Worm (Caenorhabditis elegans) whole organism, L2 larva: ENCODE results near the gene F41E6.17.

Source experiments
- R02D3.7 ChIP-seq: fragments of 150-350 bp; optimal IDR thresholded peaks from 2 replicates; lab custom pipeline; 2014; ENCODE audit warnings: missing biosample characterization, missing genetic modification characterization
- aly-2 ChIP-seq: fragments of 150-350 bp; optimal IDR thresholded peaks from 2 replicates; lab custom pipeline; 2014; ENCODE audit warnings: missing biosample characterization, missing genetic modification characterization
- ceh-16 ChIP-seq: fragments of 150-350 bp; optimal IDR thresholded peaks from 2 replicates; lab custom pipeline; 2014; ENCODE audit warnings: missing biosample characterization, missing genetic modification characterization
- elt-3 ChIP-seq: sonication (generic microtip); optimal IDR thresholded peaks from 2 replicates; lab custom pipeline; 2017; ENCODE audit warnings: missing biosample characterization, missing genetic modification characterization
- fos-1 ChIP-seq: fragments of 150-350 bp; optimal IDR thresholded peaks from 2 replicates; lab custom pipeline; 2014; ENCODE audit warnings: missing biosample characterization, missing genetic modification characterization
- nhr-11 ChIP-seq: fragments of 150-350 bp; optimal IDR thresholded peaks from 2 replicates; lab custom pipeline; 2014; ENCODE audit warnings: missing biosample characterization, missing genetic modification characterization
- nhr-77 ChIP-seq: fragments of 150-350 bp; optimal IDR thresholded peaks from 2 replicates; lab custom pipeline; 2014; ENCODE audit warnings: missing biosample characterization, missing genetic modification characterization

ce11 chrV:8606099-8606696 lies 17.7 kb upstream of the F41E6.17 start, which contains the start of gene vps-60:
- TF ChIP-seq nhr-11, result no peak
- no peak for TF ChIP-seq nhr-77 (tag; lab: Kevin White, UChicago)
- no peak for TF ChIP-seq aly-2
- no peak for TF ChIP-seq elt-3 (tag; lab: Kevin White, UChicago)
- TF ChIP-seq R02D3.7, result no peak
- TF ChIP-seq ceh-16 (tag; lab: Kevin White, UChicago), result peak; percentile 30
- peak; percentile 100 for TF ChIP-seq fos-1 (tag; lab: Kevin White, UChicago)
